Worm (Caenorhabditis elegans) whole organism, L2 larva: ENCODE results near the gene F11A5.9.

ENCODE experiments used
- C34F6.9 ChIP-seq: fragments of 150-350 bp; optimal IDR thresholded peaks from 2 replicates; lab custom pipeline; 2014; ENCODE audit warnings: missing biosample characterization, missing genetic modification characterization
- F13H6.1 ChIP-seq: sonication (generic microtip); optimal IDR thresholded peaks from 2 replicates; lab custom pipeline; 2016; ENCODE audit warnings: missing genetic modification characterization, missing compliant biosample characterization
- R02D3.7 ChIP-seq: fragments of 150-350 bp; optimal IDR thresholded peaks from 2 replicates; lab custom pipeline; 2014; ENCODE audit warnings: missing biosample characterization, missing genetic modification characterization
- Y55F3AM.14 ChIP-seq: fragments of 200-800 bp; sonication (Bioruptor generic); optimal IDR thresholded peaks from 2 replicates; lab custom pipeline; 2018; ENCODE audit warnings: mild to moderate bottlenecking, missing genetic modification characterization, missing compliant biosample characterization
- ZK546.5 ChIP-seq: sonication (generic microtip); optimal IDR thresholded peaks from 2 replicates; lab custom pipeline; 2017; ENCODE audit warnings: missing biosample characterization, missing genetic modification characterization
- alr-1 ChIP-seq: fragments of 150-350 bp; optimal IDR thresholded peaks from 2 replicates; lab custom pipeline; 2014; ENCODE audit warnings: missing biosample characterization, missing genetic modification characterization
- aly-2 ChIP-seq: fragments of 150-350 bp; optimal IDR thresholded peaks from 2 replicates; lab custom pipeline; 2014; ENCODE audit warnings: missing biosample characterization, missing genetic modification characterization
- blmp-1 ChIP-seq: sonication (generic microtip); optimal IDR thresholded peaks from 2 replicates; lab custom pipeline; 2017; ENCODE audit warnings: missing genetic modification characterization, mild to moderate bottlenecking, missing compliant biosample characterization, antibody characterized with exemption, moderate library complexity; ENCODE audit not compliant: insufficient read depth
- ceh-82 ChIP-seq: fragments of 150-350 bp; optimal IDR thresholded peaks from 2 replicates; lab custom pipeline; 2014; ENCODE audit warnings: missing biosample characterization, missing genetic modification characterization
- crh-2 ChIP-seq: sonication (generic microtip); optimal IDR thresholded peaks from 2 replicates; lab custom pipeline; 2017; ENCODE audit warnings: missing biosample characterization, missing genetic modification characterization
- dmd-4 ChIP-seq: sonication (generic microtip); optimal IDR thresholded peaks from 2 replicates; lab custom pipeline; 2017; ENCODE audit warnings: missing biosample characterization, missing genetic modification characterization
- egl-27 ChIP-seq: sonication (generic microtip); optimal IDR thresholded peaks from 3 replicates; lab custom pipeline; 2017; ENCODE audit warnings: missing biosample characterization, missing genetic modification reagents, missing genetic modification characterization
- elt-1 ChIP-seq: fragments of 150-350 bp; optimal IDR thresholded peaks from 2 replicates; lab custom pipeline; 2014; ENCODE audit warnings: missing biosample characterization, missing genetic modification characterization
- fos-1 ChIP-seq: fragments of 150-350 bp; optimal IDR thresholded peaks from 2 replicates; lab custom pipeline; 2014; ENCODE audit warnings: missing biosample characterization, missing genetic modification characterization
- gmeb-1 ChIP-seq: fragments of 150-350 bp; optimal IDR thresholded peaks from 2 replicates; lab custom pipeline; 2014; ENCODE audit warnings: missing biosample characterization, missing genetic modification characterization
- lin-11 ChIP-seq: fragments of 150-350 bp; sonication (generic microtip); optimal IDR thresholded peaks from 2 replicates; lab custom pipeline; 2014; ENCODE audit warnings: missing biosample characterization, missing genetic modification characterization, inconsistent platforms, mixed read lengths
- lin-13 ChIP-seq: fragments of 150-350 bp; optimal IDR thresholded peaks from 2 replicates; lab custom pipeline; 2014; ENCODE audit warnings: missing biosample characterization, missing genetic modification reagents, missing genetic modification characterization
- lin-39 ChIP-seq: fragments of 150-350 bp; optimal IDR thresholded peaks from 2 replicates; lab custom pipeline; 2014; ENCODE audit warnings: missing biosample characterization, missing genetic modification reagents, missing genetic modification characterization
- lsy-2 ChIP-seq, 2 experiments: fragments of 150-350 bp in 1 of 2; sonication (generic microtip) in 1 of 2; optimal IDR thresholded peaks; 2 replicates each; lab custom pipeline; 2014 to 2017; ENCODE audit warnings: missing biosample characterization in 2 of 2, missing genetic modification characterization in 2 of 2
- mbf-1 ChIP-seq: sonication (generic microtip); optimal IDR thresholded peaks from 2 replicates; lab custom pipeline; 2017; ENCODE audit warnings: missing biosample characterization, missing genetic modification characterization
- mdl-1 ChIP-seq, 2 experiments: fragments of 150-350 bp in 1 of 2; sonication (generic microtip) in 1 of 2; optimal IDR thresholded peaks; 2 replicates each; lab custom pipeline; 2017; ENCODE audit warnings: missing biosample characterization in 2 of 2, missing genetic modification characterization in 2 of 2
- nhr-11 ChIP-seq: fragments of 150-350 bp; optimal IDR thresholded peaks from 2 replicates; lab custom pipeline; 2014; ENCODE audit warnings: missing biosample characterization, missing genetic modification characterization
- nhr-12 ChIP-seq: fragments of 150-350 bp; optimal IDR thresholded peaks from 2 replicates; lab custom pipeline; 2014; ENCODE audit warnings: missing biosample characterization, missing genetic modification characterization
- nhr-129 ChIP-seq: fragments of 150-350 bp; optimal IDR thresholded peaks from 2 replicates; lab custom pipeline; 2014; ENCODE audit warnings: missing biosample characterization, missing genetic modification characterization
- nhr-21 ChIP-seq: fragments of 150-350 bp; optimal IDR thresholded peaks from 2 replicates; lab custom pipeline; 2014; ENCODE audit warnings: missing biosample characterization, missing genetic modification characterization
- nhr-237 ChIP-seq: fragments of 150-350 bp; optimal IDR thresholded peaks from 2 replicates; lab custom pipeline; 2014; ENCODE audit warnings: missing biosample characterization, missing genetic modification characterization
- nhr-25 ChIP-seq: fragments of 150-350 bp; sonication (generic microtip); optimal IDR thresholded peaks from 3 replicates; lab custom pipeline; 2014; ENCODE audit warnings: missing biosample characterization, missing genetic modification characterization
- nhr-6 ChIP-seq: fragments of 150-350 bp; optimal IDR thresholded peaks from 2 replicates; lab custom pipeline; 2014; ENCODE audit warnings: missing biosample characterization, missing genetic modification characterization
- peb-1 ChIP-seq: fragments of 150-350 bp; optimal IDR thresholded peaks from 2 replicates; lab custom pipeline; 2014; ENCODE audit warnings: missing biosample characterization, missing genetic modification characterization
- sem-4 ChIP-seq: fragments of 150-350 bp; optimal IDR thresholded peaks from 2 replicates; lab custom pipeline; 2014; ENCODE audit warnings: missing biosample characterization, missing genetic modification reagents, missing genetic modification characterization
- sma-3 ChIP-seq: sonication (generic microtip); optimal IDR thresholded peaks from 2 replicates; lab custom pipeline; 2016; ENCODE audit warnings: missing genetic modification reagents, missing genetic modification characterization, missing compliant biosample characterization
- sma-9 ChIP-seq, 2 experiments: fragments of 150-350 bp in 1 of 2; sonication (generic microtip) in 1 of 2; optimal IDR thresholded peaks; 2 replicates each; lab custom pipeline; 2014 to 2016; ENCODE audit warnings: missing genetic modification characterization in 2 of 2, mild to moderate bottlenecking in 1 of 2, missing biosample characterization in 1 of 2, missing compliant biosample characterization in 1 of 2, missing genetic modification reagents in 1 of 2, moderate library complexity in 1 of 2
- snpc-4 ChIP-seq: fragments of 150-350 bp; optimal IDR thresholded peaks from 2 replicates; lab custom pipeline; 2014; ENCODE audit warnings: missing biosample characterization, missing genetic modification characterization
- unc-39 ChIP-seq: fragments of 150-350 bp; optimal IDR thresholded peaks from 2 replicates; lab custom pipeline; 2014; ENCODE audit warnings: missing biosample characterization, missing genetic modification characterization
- unc-55 ChIP-seq: fragments of 150-350 bp; sonication (generic microtip); optimal IDR thresholded peaks from 3 replicates; lab custom pipeline; 2014; ENCODE audit warnings: missing biosample characterization, missing genetic modification reagents, missing genetic modification characterization
- zag-1 ChIP-seq: fragments of 150-350 bp; optimal IDR thresholded peaks from 2 replicates; lab custom pipeline; 2014; ENCODE audit warnings: missing biosample characterization, missing genetic modification characterization
- ztf-4 ChIP-seq: fragments of 150-350 bp; optimal IDR thresholded peaks from 2 replicates; lab custom pipeline; 2014; ENCODE audit warnings: missing biosample characterization, missing genetic modification characterization

F11A5.9 gene

DNA sequence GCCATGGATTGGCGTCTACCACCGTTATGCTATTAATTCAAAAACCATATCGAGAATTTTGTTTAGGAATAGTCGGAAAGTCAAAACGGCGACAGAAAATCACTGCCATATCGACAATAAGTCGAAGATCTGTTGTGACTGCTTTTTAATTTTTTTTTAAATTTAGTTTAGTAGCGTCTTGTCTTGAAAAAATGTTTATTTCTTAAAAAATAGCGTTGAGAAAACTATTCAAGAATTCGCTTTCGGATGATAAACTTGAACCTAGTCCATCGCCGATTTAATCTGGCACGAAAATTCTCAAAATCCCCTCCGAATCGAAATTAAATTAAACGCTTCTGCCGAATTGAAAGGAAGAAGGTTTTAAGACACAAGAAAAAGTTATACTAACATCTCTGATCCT is 22.6 kb upstream of the F11A5.9 start, which contains the start of gene srh-279:
srh-279 (plus strand) TSS at position 301 of the 400 bp plus-strand sequence.
- TF ChIP-seq elt-1 (tag; lab: Kevin White, UChicago) (no peak), egl-27 (tag; lab: Kevin White, UChicago) (no peak), nhr-6 (tag; lab: Kevin White, UChicago) (no peak), nhr-129 (tag; lab: Kevin White, UChicago) (no peak), lin-11 (no peak), nhr-237 (tag; lab: Kevin White, UChicago) (no peak), C34F6.9 (tag; lab: Kevin White, UChicago) (no peak), sma-9 (GFP tag; optimal IDR thresholded peaks at IDR 0.05; lab: Kevin White, UChicago) (no peak), sma-9 (tag; optimal IDR thresholded peaks at IDR 0.05; lab: Kevin White, UChicago) (no peak), R02D3.7 (tag; lab: Kevin White, UChicago) (no peak), peb-1 (tag; lab: Kevin White, UChicago) (no peak)

DNA sequence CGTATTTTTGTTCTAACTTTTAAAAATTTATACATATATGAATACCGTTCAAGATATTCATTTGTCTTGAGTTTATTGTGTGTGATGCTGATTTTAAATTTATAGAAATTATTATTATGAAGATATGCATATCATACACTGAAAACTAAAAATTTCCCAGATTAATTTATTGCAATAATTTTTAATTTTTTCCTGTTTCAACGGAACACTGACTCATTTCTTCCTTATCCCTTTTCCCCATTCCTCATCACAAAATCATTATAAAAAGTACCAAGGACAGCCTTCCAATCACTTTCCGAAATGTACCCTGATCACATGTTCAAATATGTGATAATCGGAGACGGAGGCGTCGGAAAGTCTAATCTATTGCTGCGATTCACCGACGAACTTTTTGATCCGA is 20.1 kb upstream of the F11A5.9 start, which contains the start of gene rabr-4:
rabr-4 (plus strand) TSS at position 301 of the 400 bp plus-strand sequence.
- TF ChIP-seq unc-55 (GFP tag; lab: Kevin White, UChicago) (no peak), C34F6.9 (tag; lab: Kevin White, UChicago) (no peak), sma-9 (GFP tag; optimal IDR thresholded peaks at IDR 0.05; lab: Kevin White, UChicago) (no peak), sma-9 (tag; optimal IDR thresholded peaks at IDR 0.05; lab: Kevin White, UChicago) (no peak), nhr-12 (tag; lab: Kevin White, UChicago) (no peak), blmp-1 (no peak), sem-4 (no peak), nhr-129 (tag; lab: Kevin White, UChicago) (no peak), ceh-82 (tag; lab: Kevin White, UChicago) (no peak), crh-2 (tag; lab: Kevin White, UChicago) (no peak), nhr-21 (tag; lab: Kevin White, UChicago) (no peak), R02D3.7 (tag; lab: Kevin White, UChicago) (no peak), unc-39 (tag; lab: Kevin White, UChicago) (no peak), aly-2 (tag; lab: Kevin White, UChicago) (no peak), peb-1 (tag; lab: Kevin White, UChicago) (no peak), elt-1 (tag; lab: Kevin White, UChicago) (no peak), nhr-6 (tag; lab: Kevin White, UChicago) (no peak), lin-13 (GFP tag; lab: Kevin White, UChicago) (no peak), snpc-4 (no peak), gmeb-1 (no peak), F13H6.1 (tag; lab: Kevin White, UChicago) (no peak)
- TF ChIP-seq, all 48 proteins: peak for 0

DNA sequence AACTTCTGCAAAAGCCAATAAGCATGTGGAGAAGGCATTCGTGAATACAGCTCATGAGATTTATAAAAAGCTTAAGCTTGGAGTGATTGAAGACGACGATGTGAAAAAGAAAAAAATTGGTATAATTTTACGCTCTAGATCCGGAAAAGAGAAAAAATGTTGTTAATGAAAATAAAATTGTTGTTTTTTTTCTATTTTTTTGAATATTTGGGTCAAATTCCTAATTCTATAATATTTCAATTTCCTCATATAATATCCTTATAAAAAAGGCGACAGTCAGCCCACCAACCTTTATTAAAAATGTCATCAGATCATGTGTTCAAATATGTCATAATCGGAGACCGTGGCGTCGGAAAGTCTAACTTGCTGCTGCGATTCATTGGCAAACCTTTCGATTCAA is 19.3 kb upstream of the F11A5.9 start, which contains the start of gene rabr-3:
rabr-3 (plus strand) TSS at position 301 of the 400 bp plus-strand sequence.
- TF ChIP-seq zag-1 (tag; lab: Kevin White, UChicago) (no peak), nhr-11 (tag; lab: Kevin White, UChicago) (no peak), ZK546.5 (tag; lab: Kevin White, UChicago) (no peak), lin-13 (GFP tag; lab: Kevin White, UChicago) (no peak), lsy-2 (tag; optimal IDR thresholded peaks at IDR 0.05; lab: Kevin White, UChicago) (no peak), sem-4 (no peak), aly-2 (tag; lab: Kevin White, UChicago) (no peak), mbf-1 (tag; lab: Kevin White, UChicago) (no peak), lin-39 (tag; lab: Kevin White, UChicago) (no peak), fos-1 (tag; lab: Kevin White, UChicago) (no peak), nhr-25 (tag; lab: Kevin White, UChicago) (no peak), Y55F3AM.14 (no peak), unc-55 (GFP tag; lab: Kevin White, UChicago) (no peak), mdl-1 (tag; optimal IDR thresholded peaks at IDR 0.05; lab: Kevin White, UChicago) (no peak), egl-27 (tag; lab: Kevin White, UChicago) (no peak), blmp-1 (no peak), sma-9 (GFP tag; optimal IDR thresholded peaks at IDR 0.05; lab: Kevin White, UChicago) (no peak), sma-9 (tag; optimal IDR thresholded peaks at IDR 0.05; lab: Kevin White, UChicago) (no peak), peb-1 (tag; lab: Kevin White, UChicago) (no peak), ztf-4 (tag; lab: Kevin White, UChicago) (no peak), sma-3 (GFP tag; lab: Kevin White, UChicago) (no peak)

DNA sequence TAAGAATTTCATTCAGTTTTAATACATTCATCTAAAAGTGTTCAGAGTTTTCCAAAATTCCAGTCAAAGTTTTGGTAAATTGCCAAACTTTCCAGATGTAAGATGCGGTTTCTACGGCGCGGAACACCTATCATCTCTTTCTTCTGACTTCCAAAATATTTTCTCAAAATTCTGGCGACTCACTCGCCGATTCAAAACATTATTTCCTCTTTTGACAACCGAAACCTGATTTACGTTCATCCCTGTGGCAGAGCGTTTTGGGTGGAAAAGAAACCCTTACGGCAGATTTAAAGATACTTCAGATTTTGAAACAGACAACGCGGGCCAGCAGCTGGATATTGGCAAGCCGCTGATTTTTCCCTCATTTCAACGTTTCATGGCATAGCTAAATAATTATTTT is 16.7 kb upstream of the F11A5.9 start, which contains the start of gene F11A5.5:
F11A5.5 (plus strand) TSS at position 301 of the 400 bp plus-strand sequence.
- TF ChIP-seq alr-1 (tag; lab: Kevin White, UChicago) = no peak
- TF ChIP-seq dmd-4 (tag; lab: Kevin White, UChicago) = no peak
- no peak for TF ChIP-seq nhr-11 (tag; lab: Kevin White, UChicago)
- TF ChIP-seq nhr-6 (tag; lab: Kevin White, UChicago) = no peak
- no peak for TF ChIP-seq blmp-1
- TF ChIP-seq elt-1 (tag; lab: Kevin White, UChicago) = no peak
- TF ChIP-seq C34F6.9 (tag; lab: Kevin White, UChicago) = no peak
- no peak for TF ChIP-seq unc-55 (GFP tag; lab: Kevin White, UChicago)
- no peak for TF ChIP-seq mbf-1 (tag; lab: Kevin White, UChicago)
- no peak for TF ChIP-seq nhr-25 (tag; lab: Kevin White, UChicago)
